Worm (Caenorhabditis elegans) whole organism, mixed stage, embryonic: ENCODE measurements around the gene twk-18.

ENCODE experiments used
- ceh-39 ChIP-seq: fragments of 150-350 bp; optimal IDR thresholded peaks from 2 replicates; lab custom pipeline; 2014; ENCODE audit warnings: missing biosample characterization, missing genetic modification characterization
- drap-1 ChIP-seq: fragments of 200-800 bp; sonication (Bioruptor generic); optimal IDR thresholded peaks from 3 replicates; lab custom pipeline; 2018; ENCODE audit warnings: mild to moderate bottlenecking, missing genetic modification characterization, missing compliant biosample characterization
- flh-1 ChIP-seq: fragments of 200-800 bp; sonication (Bioruptor generic); optimal IDR thresholded peaks from 2 replicates; lab custom pipeline; 2018; ENCODE audit warnings: mild to moderate bottlenecking, missing genetic modification characterization, moderate library complexity, missing compliant biosample characterization
- lsy-2 ChIP-seq: fragments of 150-350 bp; optimal IDR thresholded peaks from 2 replicates; lab custom pipeline; 2014; ENCODE audit warnings: missing biosample characterization, missing genetic modification characterization
- unc-39 ChIP-seq: fragments of 150-350 bp; optimal IDR thresholded peaks from 2 replicates; lab custom pipeline; 2014; ENCODE audit warnings: missing biosample characterization, missing genetic modification characterization

- no peak for TF ChIP-seq lsy-2
- TF ChIP-seq unc-39 (tag; lab: Kevin White, UChicago), result no peak
- TF ChIP-seq drap-1 (GFP tag; lab: Kevin White, UChicago), result no peak
- no peak for TF ChIP-seq ceh-39 (tag; lab: Kevin White, UChicago)
- no peak for TF ChIP-seq flh-1 (GFP tag; lab: Kevin White, UChicago)
Measured at ce11 chrX:8961120-8961834, 26.7 kb upstream of the twk-18 start, which contains the start of gene aexr-3.
